Worm (Caenorhabditis elegans) whole organism, early embryonic: ENCODE measurements around the gene prp-21.

Source experiments
- F13C5.2 ChIP-seq: sonication (generic microtip); optimal IDR thresholded peaks from 2 replicates; lab custom pipeline; 2017; ENCODE audit warnings: mild to moderate bottlenecking, missing genetic modification characterization, inconsistent platforms, missing compliant biosample characterization
- aly-1 ChIP-seq: sonication (generic microtip); optimal IDR thresholded peaks from 2 replicates; lab custom pipeline; 2016; ENCODE audit warnings: missing genetic modification characterization, missing compliant biosample characterization
- ama-1 ChIP-seq: fragments of 150-350 bp; optimal IDR thresholded peaks from 2 replicates; lab custom pipeline; 2014
- ceh-13 ChIP-seq: fragments of 200-800 bp; sonication (Bioruptor generic); optimal IDR thresholded peaks from 2 replicates; lab custom pipeline; 2018; ENCODE audit warnings: mild to moderate bottlenecking, missing genetic modification characterization, missing compliant biosample characterization
- flt-1 ChIP-seq: fragments of 200-800 bp; sonication (Bioruptor generic); IDR thresholded peaks from 2 replicates; pipeline ENCODE4 v1.3.6; 2022; ENCODE audit warnings: missing genetic modification characterization, missing compliant biosample characterization
- hnd-1 ChIP-seq: sonication (generic microtip); optimal IDR thresholded peaks from 2 replicates; lab custom pipeline; 2016; ENCODE audit warnings: missing genetic modification characterization, missing compliant biosample characterization
- pes-1 ChIP-seq: fragments of 200-800 bp; sonication (Bioruptor generic); IDR thresholded peaks from 2 replicates; pipeline ENCODE4 v1.3.6; 2022; ENCODE audit warnings: missing genetic modification reagents, missing genetic modification characterization, missing compliant biosample characterization
- scrt-1 ChIP-seq: fragments of 200-800 bp; sonication (Bioruptor generic); IDR thresholded peaks from 2 replicates; pipeline ENCODE4 v1.3.6; 2022; ENCODE audit warnings: missing genetic modification characterization, missing compliant biosample characterization
- sea-1 ChIP-seq: fragments of 200-800 bp; sonication (Bioruptor generic); conservative IDR thresholded peaks from 2 replicates; pipeline ENCODE4 v1.3.6; 2022; ENCODE audit warnings: missing genetic modification characterization, missing compliant biosample characterization
- tbx-37 ChIP-seq: fragments of 200-800 bp; sonication (Bioruptor generic); conservative IDR thresholded peaks from 2 replicates; pipeline ENCODE4 v1.3.6; 2022; ENCODE audit warnings: missing genetic modification reagents, missing genetic modification characterization, missing compliant biosample characterization
- tra-4 ChIP-seq: sonication (generic microtip); optimal IDR thresholded peaks from 2 replicates; lab custom pipeline; 2017; ENCODE audit warnings: missing genetic modification characterization, missing compliant biosample characterization

DNA sequence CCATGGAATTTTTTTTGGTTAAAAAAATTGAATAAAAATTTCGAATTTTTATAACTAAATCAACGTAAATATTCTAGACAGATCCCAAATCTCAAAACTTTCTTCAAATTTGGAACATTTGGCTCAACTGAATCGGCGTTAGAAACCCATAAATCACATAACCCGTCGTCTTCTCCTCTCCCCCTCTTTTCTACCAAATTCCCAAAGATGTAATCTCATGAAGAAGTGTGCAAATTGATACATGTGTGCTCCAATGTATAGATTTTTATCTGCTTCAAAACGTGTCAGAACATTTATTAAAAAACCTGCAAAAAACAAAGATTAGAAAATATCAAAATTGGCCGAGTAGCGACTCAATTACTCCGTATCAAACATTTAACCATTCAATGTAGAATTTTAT lies 28.0 kb downstream of the prp-21 start:
- TF ChIP-seq tra-4 (tag; lab: Kevin White, UChicago) (no peak), aly-1 (tag; lab: Kevin White, UChicago) (no peak), ama-1 (no peak), ceh-13 (GFP tag; lab: Kevin White, UChicago) (no peak), flt-1 (GFP tag; lab: Robert Waterston, UW) (no peak), pes-1 (GFP tag; lab: Robert Waterston, UW) (no peak), F13C5.2 (tag; lab: Kevin White, UChicago) (no peak), hnd-1 (tag; lab: Kevin White, UChicago) (no peak), tbx-37 (GFP tag; lab: Robert Waterston, UW) (no peak), sea-1 (GFP tag; lab: Robert Waterston, UW) (no peak), scrt-1 (no peak)
